Worm (Caenorhabditis elegans): ENCODE data around the gene C44E12.1.

DNA sequence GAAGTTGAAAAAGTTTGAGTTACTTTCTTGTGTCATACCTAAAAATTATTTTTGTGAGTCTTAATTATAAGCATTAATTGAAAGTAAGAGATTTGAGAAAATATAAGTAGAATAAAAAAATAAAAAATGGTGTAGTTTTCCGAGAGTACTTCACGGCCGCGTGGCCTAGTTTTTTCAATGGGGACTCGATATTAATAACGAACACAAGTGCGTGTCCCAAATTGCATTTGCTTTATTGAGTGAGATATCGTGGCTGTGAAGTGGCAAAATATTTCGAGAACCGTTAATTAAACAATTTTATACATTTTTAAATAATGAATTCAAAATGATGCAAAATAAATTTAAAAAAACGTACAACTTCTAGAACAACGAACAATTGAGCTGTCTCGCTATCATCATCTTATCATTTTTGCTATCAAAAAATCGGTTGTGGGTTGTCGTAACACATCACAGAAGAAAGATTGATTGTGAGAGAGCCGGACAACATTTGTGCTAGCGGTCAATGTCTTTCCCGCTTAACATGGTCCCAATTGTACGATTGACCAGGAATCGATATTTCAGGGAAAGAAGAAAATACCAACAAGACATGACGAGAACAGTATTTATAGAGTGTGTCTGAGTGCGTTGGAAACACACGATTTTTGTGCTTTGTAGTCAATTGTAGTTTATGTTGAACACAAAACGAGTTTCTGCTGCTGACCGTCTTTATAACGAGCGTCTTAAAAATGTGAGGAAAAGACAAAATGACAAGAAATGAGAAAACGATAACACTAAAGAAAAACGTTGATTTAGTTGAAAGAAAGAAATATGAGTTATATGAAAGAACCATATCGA, 26.8 kb upstream of the C44E12.1 start, which contains the start of gene apy-1:
- TF ChIP-seq cog-1 (tag; optimal IDR thresholded peaks at IDR 0.05): peak; percentile 1
- no peak for TF ChIP-seq ztf-23 (GFP tag; IDR thresholded peaks at IDR 0.05)

Data from whole organism, midembryonic.